Worm (Caenorhabditis elegans): ENCODE results near the gene ttr-11.

ttr-11 gene

ce11 chrV:20645479-20645878 lies 42.4 kb downstream of the ttr-11 start:
- TF ChIP-seq unc-62 (GFP tag; optimal IDR thresholded peaks at IDR 0.05) = no peak

- no peak for TF ChIP-seq unc-62 (GFP tag; optimal IDR thresholded peaks at IDR 0.05)
These were observed 45.8 kb downstream of the ttr-11 start for ce11 chrV:20648868-20649267.

DNA sequence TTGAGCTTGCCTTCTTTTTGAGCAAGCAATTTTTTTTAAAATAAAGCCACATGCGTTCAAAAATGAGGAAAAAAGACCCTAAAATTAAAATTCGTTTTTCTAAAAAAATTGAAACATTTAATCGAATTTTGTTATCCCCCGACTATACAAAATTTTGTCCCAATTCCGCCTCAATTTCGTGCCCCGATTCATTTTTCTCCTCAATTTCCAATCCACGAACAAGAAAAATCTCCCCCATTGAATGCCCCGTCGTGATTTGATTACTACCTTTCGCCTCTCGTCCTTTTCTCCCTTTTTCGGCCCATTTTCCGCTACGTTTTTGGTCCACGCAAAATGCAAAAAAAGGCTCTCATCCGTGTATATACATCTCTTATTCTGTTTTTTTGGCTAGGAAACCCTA lies 48.8 kb downstream of the ttr-11 start:
- no peak for TF ChIP-seq unc-62 (GFP tag; optimal IDR thresholded peaks at IDR 0.05)
